Worm (Caenorhabditis elegans) whole organism, L2 larva: Measurements from ENCODE around the gene cdr-3.

ENCODE experiments used
- C34F6.9 ChIP-seq: fragments of 150-350 bp; optimal IDR thresholded peaks from 2 replicates; lab custom pipeline; 2014; ENCODE audit warnings: missing biosample characterization, missing genetic modification characterization
- Y55F3AM.14 ChIP-seq: fragments of 200-800 bp; sonication (Bioruptor generic); optimal IDR thresholded peaks from 2 replicates; lab custom pipeline; 2018; ENCODE audit warnings: mild to moderate bottlenecking, missing genetic modification characterization, missing compliant biosample characterization
- alr-1 ChIP-seq: fragments of 150-350 bp; optimal IDR thresholded peaks from 2 replicates; lab custom pipeline; 2014; ENCODE audit warnings: missing biosample characterization, missing genetic modification characterization
- ama-1 ChIP-seq: fragments of 150-350 bp; optimal IDR thresholded peaks from 2 replicates; lab custom pipeline; 2018; ENCODE audit warnings: inconsistent platforms
- blmp-1 ChIP-seq: sonication (generic microtip); optimal IDR thresholded peaks from 2 replicates; lab custom pipeline; 2017; ENCODE audit warnings: missing genetic modification characterization, mild to moderate bottlenecking, missing compliant biosample characterization, antibody characterized with exemption, moderate library complexity; ENCODE audit not compliant: insufficient read depth
- ceh-16 ChIP-seq: fragments of 150-350 bp; optimal IDR thresholded peaks from 2 replicates; lab custom pipeline; 2014; ENCODE audit warnings: missing biosample characterization, missing genetic modification characterization
- ceh-82 ChIP-seq: fragments of 150-350 bp; optimal IDR thresholded peaks from 2 replicates; lab custom pipeline; 2014; ENCODE audit warnings: missing biosample characterization, missing genetic modification characterization
- crh-2 ChIP-seq: sonication (generic microtip); optimal IDR thresholded peaks from 2 replicates; lab custom pipeline; 2017; ENCODE audit warnings: missing biosample characterization, missing genetic modification characterization
- egl-27 ChIP-seq: sonication (generic microtip); optimal IDR thresholded peaks from 3 replicates; lab custom pipeline; 2017; ENCODE audit warnings: missing biosample characterization, missing genetic modification reagents, missing genetic modification characterization
- elt-1 ChIP-seq: fragments of 150-350 bp; optimal IDR thresholded peaks from 2 replicates; lab custom pipeline; 2014; ENCODE audit warnings: missing biosample characterization, missing genetic modification characterization
- elt-3 ChIP-seq: sonication (generic microtip); optimal IDR thresholded peaks from 2 replicates; lab custom pipeline; 2017; ENCODE audit warnings: missing biosample characterization, missing genetic modification characterization
- fos-1 ChIP-seq: fragments of 150-350 bp; optimal IDR thresholded peaks from 2 replicates; lab custom pipeline; 2014; ENCODE audit warnings: missing biosample characterization, missing genetic modification characterization
- gmeb-1 ChIP-seq: fragments of 150-350 bp; optimal IDR thresholded peaks from 2 replicates; lab custom pipeline; 2014; ENCODE audit warnings: missing biosample characterization, missing genetic modification characterization
- lin-11 ChIP-seq: fragments of 150-350 bp; sonication (generic microtip); optimal IDR thresholded peaks from 2 replicates; lab custom pipeline; 2014; ENCODE audit warnings: missing biosample characterization, missing genetic modification characterization, inconsistent platforms, mixed read lengths
- lsy-2 ChIP-seq, 2 experiments: fragments of 150-350 bp in 1 of 2; sonication (generic microtip) in 1 of 2; optimal IDR thresholded peaks; 2 replicates each; lab custom pipeline; 2014 to 2017; ENCODE audit warnings: missing biosample characterization in 2 of 2, missing genetic modification characterization in 2 of 2
- mdl-1 ChIP-seq, 2 experiments: fragments of 150-350 bp in 1 of 2; sonication (generic microtip) in 1 of 2; optimal IDR thresholded peaks; 2 replicates each; lab custom pipeline; 2017; ENCODE audit warnings: missing biosample characterization in 2 of 2, missing genetic modification characterization in 2 of 2
- nhr-11 ChIP-seq: fragments of 150-350 bp; optimal IDR thresholded peaks from 2 replicates; lab custom pipeline; 2014; ENCODE audit warnings: missing biosample characterization, missing genetic modification characterization
- nhr-129 ChIP-seq: fragments of 150-350 bp; optimal IDR thresholded peaks from 2 replicates; lab custom pipeline; 2014; ENCODE audit warnings: missing biosample characterization, missing genetic modification characterization
- nhr-21 ChIP-seq: fragments of 150-350 bp; optimal IDR thresholded peaks from 2 replicates; lab custom pipeline; 2014; ENCODE audit warnings: missing biosample characterization, missing genetic modification characterization
- nhr-25 ChIP-seq: fragments of 150-350 bp; sonication (generic microtip); optimal IDR thresholded peaks from 3 replicates; lab custom pipeline; 2014; ENCODE audit warnings: missing biosample characterization, missing genetic modification characterization
- nhr-6 ChIP-seq: fragments of 150-350 bp; optimal IDR thresholded peaks from 2 replicates; lab custom pipeline; 2014; ENCODE audit warnings: missing biosample characterization, missing genetic modification characterization
- nhr-77 ChIP-seq: fragments of 150-350 bp; optimal IDR thresholded peaks from 2 replicates; lab custom pipeline; 2014; ENCODE audit warnings: missing biosample characterization, missing genetic modification characterization
- sem-4 ChIP-seq: fragments of 150-350 bp; optimal IDR thresholded peaks from 2 replicates; lab custom pipeline; 2014; ENCODE audit warnings: missing biosample characterization, missing genetic modification reagents, missing genetic modification characterization
- skn-1 ChIP-seq: sonication (generic microtip); optimal IDR thresholded peaks from 2 replicates; lab custom pipeline; 2017; ENCODE audit warnings: missing biosample characterization, missing genetic modification characterization
- sma-3 ChIP-seq: sonication (generic microtip); optimal IDR thresholded peaks from 2 replicates; lab custom pipeline; 2016; ENCODE audit warnings: missing genetic modification reagents, missing genetic modification characterization, missing compliant biosample characterization
- sma-9 ChIP-seq, 2 experiments: fragments of 150-350 bp in 1 of 2; sonication (generic microtip) in 1 of 2; optimal IDR thresholded peaks; 2 replicates each; lab custom pipeline; 2014 to 2016; ENCODE audit warnings: missing genetic modification characterization in 2 of 2, mild to moderate bottlenecking in 1 of 2, missing biosample characterization in 1 of 2, missing compliant biosample characterization in 1 of 2, missing genetic modification reagents in 1 of 2, moderate library complexity in 1 of 2
- snpc-4 ChIP-seq: fragments of 150-350 bp; optimal IDR thresholded peaks from 2 replicates; lab custom pipeline; 2014; ENCODE audit warnings: missing biosample characterization, missing genetic modification characterization
- unc-39 ChIP-seq: fragments of 150-350 bp; optimal IDR thresholded peaks from 2 replicates; lab custom pipeline; 2014; ENCODE audit warnings: missing biosample characterization, missing genetic modification characterization
- unc-55 ChIP-seq: fragments of 150-350 bp; sonication (generic microtip); optimal IDR thresholded peaks from 3 replicates; lab custom pipeline; 2014; ENCODE audit warnings: missing biosample characterization, missing genetic modification reagents, missing genetic modification characterization
- unc-62 ChIP-seq: fragments of 150-350 bp; optimal IDR thresholded peaks from 2 replicates; lab custom pipeline; 2014; ENCODE audit warnings: missing biosample characterization, missing genetic modification reagents, missing genetic modification characterization
- ztf-11 ChIP-seq: sonication (generic microtip); optimal IDR thresholded peaks from 2 replicates; lab custom pipeline; 2017; ENCODE audit warnings: missing biosample characterization, missing genetic modification characterization
- ztf-4 ChIP-seq: fragments of 150-350 bp; optimal IDR thresholded peaks from 2 replicates; lab custom pipeline; 2014; ENCODE audit warnings: missing biosample characterization, missing genetic modification characterization

Gene cdr-3

DNA sequence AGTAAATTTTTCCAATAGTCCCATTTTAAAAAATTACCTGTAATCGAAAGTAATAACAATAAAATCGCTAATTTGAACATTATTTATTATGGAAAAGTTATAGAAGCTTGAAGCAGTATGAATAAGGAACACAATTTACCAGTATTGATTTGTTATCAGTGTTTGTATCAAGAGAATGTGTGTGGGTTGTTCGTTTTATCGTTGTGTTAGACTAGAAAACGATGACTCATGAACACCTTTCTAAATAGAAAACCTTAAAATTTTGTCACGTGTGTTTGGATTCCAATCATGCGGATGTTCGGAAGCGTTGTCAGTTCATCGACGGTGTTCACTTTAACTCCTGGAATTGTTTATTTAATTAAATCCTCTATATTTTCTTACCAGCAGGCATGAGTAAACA, 14.9 kb upstream of the cdr-3 start, which contains the start of gene C54D10.13:
Gene C54D10.13, minus strand, starts transcription at position 179 of the 400 bp plus-strand sequence.
- TF ChIP-seq sma-3 (GFP tag; lab: Kevin White, UChicago), result no peak
- peak; percentile 67 for TF ChIP-seq fos-1
- no peak for TF ChIP-seq nhr-77 (tag; lab: Kevin White, UChicago)

DNA sequence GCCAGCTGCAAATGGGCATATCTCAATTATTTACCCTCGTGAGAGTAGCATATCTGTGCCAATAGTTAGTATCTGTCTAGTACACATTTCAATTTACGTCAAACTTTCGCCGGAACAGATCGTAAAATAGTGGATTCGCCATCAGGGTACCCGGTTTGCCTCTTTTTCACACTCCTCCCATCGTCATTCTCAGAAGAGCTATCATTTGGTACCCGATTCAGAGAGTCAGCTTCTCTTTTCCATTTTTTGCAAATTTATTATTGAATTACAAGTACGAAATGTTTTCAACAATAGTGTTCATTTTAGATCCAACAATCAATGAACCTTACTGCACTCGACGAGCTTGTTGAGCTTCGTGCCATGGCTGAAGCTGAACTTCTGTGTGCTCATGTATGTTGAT, 11.9 kb upstream of the cdr-3 start, which contains the start of gene C54D10.5:
Gene C54D10.5, plus strand, starts transcription at position 301 of the 400 bp plus-strand sequence.
- TF ChIP-seq unc-55 (no peak), Y55F3AM.14 (GFP tag; lab: Kevin White, UChicago) (no peak), snpc-4 (tag; lab: Kevin White, UChicago) (no peak), ztf-11 (tag; lab: Kevin White, UChicago) (no peak), ztf-4 (no peak), blmp-1 (tag; lab: Kevin White, UChicago) (no peak), gmeb-1 (tag; lab: Kevin White, UChicago) (no peak), C34F6.9 (tag; lab: Kevin White, UChicago) (no peak), ceh-82 (tag; lab: Kevin White, UChicago) (no peak)

DNA sequence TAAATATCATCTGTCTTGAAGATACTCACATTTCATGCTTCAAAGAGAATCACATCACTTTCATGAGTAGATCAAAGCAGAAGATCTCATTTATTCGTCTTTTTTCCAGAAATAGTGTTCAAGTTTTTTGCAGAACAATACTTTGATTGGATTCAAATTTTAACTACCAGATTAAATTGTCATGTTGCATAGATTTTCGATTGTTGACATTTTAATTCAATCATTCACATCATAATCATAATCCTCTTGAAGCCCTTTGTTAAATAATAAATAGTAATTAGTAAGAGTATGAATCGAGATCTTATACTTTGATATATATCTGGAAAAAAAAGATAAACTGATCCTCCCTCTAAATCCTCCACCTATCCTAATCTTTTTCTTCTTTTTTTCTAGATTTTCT, 10.6 kb upstream of the cdr-3 start:
- TF ChIP-seq nhr-129 (tag; lab: Kevin White, UChicago) (no peak), egl-27 (no peak), sem-4 (tag; lab: Kevin White, UChicago) (no peak), lsy-2 (tag; optimal IDR thresholded peaks at IDR 0.05; lab: Kevin White, UChicago) (no peak), alr-1 (no peak), lin-11 (tag; lab: Kevin White, UChicago) (no peak), nhr-25 (tag; lab: Kevin White, UChicago) (no peak), elt-3 (tag; lab: Kevin White, UChicago) (no peak), nhr-6 (no peak), crh-2 (tag; lab: Kevin White, UChicago) (no peak), ztf-11 (tag; lab: Kevin White, UChicago) (no peak), unc-62 (GFP tag; lab: Kevin White, UChicago) (no peak), ceh-16 (tag; lab: Kevin White, UChicago) (no peak), ama-1 (lab: Kevin White, UChicago) (no peak), nhr-21 (no peak)

DNA sequence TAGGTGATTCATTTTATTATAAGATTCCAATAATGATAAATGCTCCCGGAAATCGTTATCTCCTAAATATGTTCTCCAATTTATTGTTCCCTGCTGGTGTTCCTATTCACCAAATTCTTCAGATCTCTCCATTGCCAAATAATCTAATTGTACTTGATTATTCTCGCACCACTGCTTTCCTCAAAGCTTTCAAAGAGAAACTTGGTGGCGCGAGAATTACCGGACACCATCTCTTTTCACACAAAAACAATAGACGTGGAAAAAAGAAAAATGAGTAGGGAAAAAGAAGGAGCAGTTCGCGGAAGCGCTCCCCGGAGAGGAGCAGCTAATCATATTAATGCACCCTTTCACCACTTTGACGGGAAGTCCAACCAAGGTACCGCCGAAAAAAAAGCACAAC, 4.2 kb upstream of the cdr-3 start:
- no peak for TF ChIP-seq ama-1 (lab: Kevin White, UChicago)
- no peak for TF ChIP-seq nhr-21
- TF ChIP-seq gmeb-1 (tag; lab: Kevin White, UChicago), result no peak
- TF ChIP-seq sma-3 (GFP tag; lab: Kevin White, UChicago), result no peak
- TF ChIP-seq blmp-1 (tag; lab: Kevin White, UChicago), result no peak
- TF ChIP-seq nhr-11 (tag; lab: Kevin White, UChicago), result no peak

DNA sequence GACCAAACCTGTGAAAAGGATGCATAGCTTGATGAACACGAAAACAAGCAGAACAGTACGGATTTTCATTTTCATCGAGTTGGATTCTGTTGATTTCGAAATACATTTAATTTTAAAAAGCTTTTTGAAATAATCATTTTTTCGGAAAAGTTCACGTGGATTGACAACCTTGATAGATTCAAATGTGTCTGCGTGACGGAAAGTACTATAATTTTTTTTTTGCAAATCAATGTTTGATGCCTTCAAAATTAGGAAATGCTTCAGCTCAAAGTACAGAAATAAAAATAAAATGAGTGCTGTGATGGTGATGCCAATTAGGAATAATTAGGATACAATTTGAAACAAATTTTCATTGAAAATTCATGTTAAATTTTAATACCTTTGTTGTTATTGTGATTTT, 3.7 kb upstream of the cdr-3 start, which contains the start of gene C54D10.4:
Gene C54D10.4, minus strand, starts transcription at position 101 of the 400 bp plus-strand sequence.
- no peak for TF ChIP-seq skn-1 (tag; lab: Kevin White, UChicago)
- no peak for TF ChIP-seq lin-11 (tag; lab: Kevin White, UChicago)
- TF ChIP-seq sma-9 (GFP tag; optimal IDR thresholded peaks at IDR 0.05; lab: Kevin White, UChicago), result no peak
- TF ChIP-seq sma-9 (tag; optimal IDR thresholded peaks at IDR 0.05; lab: Kevin White, UChicago), result no peak
- TF ChIP-seq fos-1, result no peak
- TF ChIP-seq nhr-129 (tag; lab: Kevin White, UChicago), result no peak
- TF ChIP-seq snpc-4 (tag; lab: Kevin White, UChicago), result no peak
- TF ChIP-seq unc-55, result no peak
- no peak for TF ChIP-seq mdl-1 (tag; optimal IDR thresholded peaks at IDR 0.05; lab: Kevin White, UChicago)
- TF ChIP-seq C34F6.9 (tag; lab: Kevin White, UChicago), result no peak
- TF ChIP-seq lsy-2 (tag; optimal IDR thresholded peaks at IDR 0.05; lab: Kevin White, UChicago), result no peak
- no peak for TF ChIP-seq elt-1
- TF ChIP-seq unc-39 (tag; lab: Kevin White, UChicago), result no peak
- TF ChIP-seq nhr-21, result no peak
- no peak for TF ChIP-seq Y55F3AM.14 (GFP tag; lab: Kevin White, UChicago)
- no peak for TF ChIP-seq unc-62 (GFP tag; lab: Kevin White, UChicago)
